Fruit fly (Drosophila melanogaster) whole organism, embryonic: ENCODE data around the gene erm.

Experiments
- Blimp-1 ChIP-seq: fragments of 200-800 bp; sonication (Bioruptor generic); optimal IDR thresholded peaks from 3 replicates; lab custom pipeline; 2018; ENCODE audit warnings: missing biosample characterization, missing genetic modification characterization, mild to moderate bottlenecking, moderate library complexity, missing genetic modification reagents
- CG10321 ChIP-seq: fragments of 200-800 bp; sonication (Bioruptor generic); IDR thresholded peaks from 2 replicates; pipeline ENCODE4 v1.3.6; 2022; ENCODE audit warnings: missing biosample characterization, missing genetic modification characterization
- CG12219 ChIP-seq: fragments of 200-800 bp; sonication (Bioruptor generic); optimal IDR thresholded peaks from 3 replicates; lab custom pipeline; 2018; ENCODE audit warnings: missing biosample characterization, mild to moderate bottlenecking, missing genetic modification characterization
- CG13287 ChIP-seq: fragments of 200-800 bp; sonication (Bioruptor generic); IDR thresholded peaks from 2 replicates; pipeline ENCODE4 v1.3.6; 2022; ENCODE audit warnings: missing biosample characterization, missing genetic modification characterization; ENCODE audit not compliant: partially characterized antibody
- CG15696 ChIP-seq: fragments of 200-800 bp; sonication (Bioruptor generic); optimal IDR thresholded peaks from 2 replicates; lab custom pipeline; 2019; ENCODE audit warnings: missing biosample characterization, mild to moderate bottlenecking, missing genetic modification characterization, moderate library complexity
- CG16813 ChIP-seq: fragments of 200-800 bp; sonication (Bioruptor generic); IDR thresholded peaks from 3 replicates; pipeline ENCODE4 v1.3.6; 2022; ENCODE audit warnings: missing biosample characterization, missing genetic modification characterization; ENCODE audit not compliant: partially characterized antibody
- CG16863 ChIP-seq: fragments of 200-800 bp; sonication (Bioruptor generic); optimal IDR thresholded peaks from 3 replicates; lab custom pipeline; 2016; ENCODE audit warnings: missing biosample characterization, missing genetic modification characterization
- CG1832 ChIP-seq: fragments of 200-800 bp; sonication (Bioruptor generic); optimal IDR thresholded peaks from 2 replicates; lab custom pipeline; 2017; ENCODE audit warnings: missing biosample characterization, mild to moderate bottlenecking, missing genetic modification characterization, inconsistent platforms
- CG32532 ChIP-seq: fragments of 200-800 bp; sonication (Bioruptor generic); IDR thresholded peaks from 2 replicates; pipeline ENCODE4 v1.3.6; 2022; ENCODE audit warnings: missing biosample characterization, missing genetic modification characterization
- CG3407 ChIP-seq: fragments of 200-800 bp; sonication (Bioruptor generic); optimal IDR thresholded peaks from 2 replicates; lab custom pipeline; 2018; ENCODE audit warnings: missing biosample characterization, mild to moderate bottlenecking, missing genetic modification characterization
- CG6791 ChIP-seq: fragments of 200-800 bp; sonication (Bioruptor generic); IDR thresholded peaks from 3 replicates; pipeline ENCODE4 v1.3.6; 2022; ENCODE audit warnings: missing biosample characterization, missing genetic modification characterization; ENCODE audit not compliant: partially characterized antibody
- CoRest ChIP-seq: fragments of 200-800 bp; sonication (Bioruptor generic); optimal IDR thresholded peaks from 3 replicates; lab custom pipeline; 2018; ENCODE audit warnings: missing biosample characterization, mild to moderate bottlenecking, missing genetic modification characterization, moderate library complexity
- Dip3 ChIP-seq: fragments of 200-800 bp; sonication (Bioruptor generic); optimal IDR thresholded peaks from 3 replicates; lab custom pipeline; 2016; ENCODE audit warnings: missing biosample characterization, missing genetic modification characterization
- HLHmδ ChIP-seq: fragments of 200-800 bp; sonication (Bioruptor generic); optimal IDR thresholded peaks from 2 replicates; lab custom pipeline; 2018; ENCODE audit warnings: missing biosample characterization, mild to moderate bottlenecking, missing genetic modification characterization, moderate library complexity
- HmgD ChIP-seq: fragments of 200-800 bp; sonication (Bioruptor generic); optimal IDR thresholded peaks from 3 replicates; lab custom pipeline; 2016; ENCODE audit warnings: missing biosample characterization, missing genetic modification characterization
- Jarid2 ChIP-seq: fragments of 200-800 bp; sonication (Bioruptor generic); optimal IDR thresholded peaks from 3 replicates; lab custom pipeline; 2017; ENCODE audit warnings: mild to moderate bottlenecking, missing biosample characterization, missing genetic modification reagents, missing genetic modification characterization
- MBD-R2 ChIP-seq: fragments of 200-800 bp; sonication (Bioruptor generic); IDR thresholded peaks from 2 replicates; pipeline ENCODE4 v1.3.6; 2022; ENCODE audit warnings: missing biosample characterization, missing genetic modification characterization
- Med ChIP-seq: fragments of 200-800 bp; sonication (Bioruptor generic); peaks from one replicate; lab custom pipeline; 2016; ENCODE audit warnings: missing biosample characterization, missing genetic modification characterization, mild to moderate bottlenecking, inconsistent platforms, moderate library complexity
- Meics ChIP-seq: fragments of 200-800 bp; sonication (Bioruptor generic); optimal IDR thresholded peaks from 2 replicates; lab custom pipeline; 2017; ENCODE audit warnings: missing biosample characterization, mild to moderate bottlenecking, missing genetic modification characterization
- Nf-YA ChIP-seq: fragments of 200-800 bp; sonication (Bioruptor generic); IDR thresholded peaks from 2 replicates; pipeline ENCODE4 v1.3.6; 2022; ENCODE audit warnings: missing biosample characterization, missing genetic modification characterization
- Nf-YB ChIP-seq: fragments of 200-800 bp; sonication (Bioruptor generic); optimal IDR thresholded peaks from 3 replicates; lab custom pipeline; 2019; ENCODE audit warnings: missing biosample characterization, mild to moderate bottlenecking, missing genetic modification characterization, moderate library complexity
- Taf1 ChIP-seq: fragments of 200-800 bp; sonication (Bioruptor generic); IDR thresholded peaks from 2 replicates; pipeline ENCODE4 v1.3.6; 2022; ENCODE audit warnings: missing biosample characterization, missing genetic modification characterization
- Trl ChIP-seq, 3 experiments: fragments of >200 bp in 2 of 3; fragments of 200-800 bp in 1 of 3; sonication (Bioruptor generic) in 1 of 3; optimal IDR thresholded peaks; 2 replicates in 1 of 3; 3 replicates in 2 of 3; lab custom pipeline; 2016 to 2017; ENCODE audit warnings: missing biosample characterization in 1 of 3, missing genetic modification characterization in 1 of 3
- abd-A ChIP-seq: fragments of 200-800 bp; sonication (Bioruptor generic); optimal IDR thresholded peaks from 3 replicates; lab custom pipeline; 2019; ENCODE audit warnings: missing biosample characterization, mild to moderate bottlenecking, missing genetic modification characterization, moderate library complexity
- cad ChIP-seq: fragments of >200 bp; optimal IDR thresholded peaks from 2 replicates; lab custom pipeline; 2017; ENCODE audit warnings: missing biosample characterization, missing genetic modification characterization
- chinmo ChIP-seq: fragments of 200-800 bp; sonication (Bioruptor generic); IDR thresholded peaks from 4 replicates; pipeline ENCODE4 v1.3.6; 2022; ENCODE audit warnings: missing biosample characterization, missing genetic modification characterization; ENCODE audit not compliant: partially characterized antibody
- crol ChIP-seq: fragments of 200-800 bp; sonication (Bioruptor generic); IDR thresholded peaks from 2 replicates; pipeline ENCODE4 v1.3.6; 2022; ENCODE audit warnings: missing biosample characterization, missing genetic modification characterization
- dysf ChIP-seq: fragments of 200-800 bp; sonication (Bioruptor generic); IDR thresholded peaks from 3 replicates; pipeline ENCODE4 v1.3.6; 2022; ENCODE audit warnings: missing biosample characterization, missing genetic modification characterization
- ewg ChIP-seq: fragments of 200-800 bp; sonication (Bioruptor generic); optimal IDR thresholded peaks from 3 replicates; lab custom pipeline; 2017; ENCODE audit warnings: mild to moderate bottlenecking, missing biosample characterization, missing genetic modification reagents, missing genetic modification characterization
- ftz-f1 ChIP-seq: fragments of 200-800 bp; sonication (Bioruptor generic); optimal IDR thresholded peaks from 2 replicates; lab custom pipeline; 2016; ENCODE audit warnings: missing biosample characterization, missing genetic modification characterization
- gcm ChIP-seq: fragments of 200-800 bp; sonication (Bioruptor generic); optimal IDR thresholded peaks from 2 replicates; lab custom pipeline; 2019; ENCODE audit warnings: missing biosample characterization, mild to moderate bottlenecking, missing genetic modification characterization, moderate library complexity
- gsb-n ChIP-seq: fragments of 200-800 bp; sonication (Bioruptor generic); optimal IDR thresholded peaks from 3 replicates; lab custom pipeline; 2018; ENCODE audit warnings: missing biosample characterization, mild to moderate bottlenecking, missing genetic modification characterization
- insv ChIP-seq, 2 experiments: fragments of 200-800 bp; sonication (Bioruptor generic); optimal IDR thresholded peaks; 3 replicates each; lab custom pipeline; 2016 to 2018; ENCODE audit warnings: missing biosample characterization in 2 of 2, missing genetic modification characterization in 2 of 2
- knrl ChIP-seq: fragments of 200-800 bp; sonication (Bioruptor generic); IDR thresholded peaks from 3 replicates; pipeline ENCODE4 v1.3.6; 2022; ENCODE audit warnings: missing biosample characterization, missing genetic modification characterization; ENCODE audit not compliant: partially characterized antibody
- lov ChIP-seq, 2 experiments: fragments of 200-800 bp in 1 of 2; fragments of >200 bp in 1 of 2; sonication (Bioruptor generic) in 1 of 2; IDR thresholded peaks in 1 of 2; optimal IDR thresholded peaks in 1 of 2; 2 replicates in 1 of 2; 3 replicates in 1 of 2; pipeline versions ENCODE4 v1.3.6 to Lab custom; 2017 to 2022; ENCODE audit warnings: missing biosample characterization in 1 of 2, missing genetic modification characterization in 1 of 2
- nerfin-1 ChIP-seq: fragments of 200-800 bp; sonication (Bioruptor generic); optimal IDR thresholded peaks from 3 replicates; lab custom pipeline; 2019; ENCODE audit warnings: missing biosample characterization, mild to moderate bottlenecking, missing genetic modification characterization, moderate library complexity
- nerfin-2 ChIP-seq: fragments of 200-800 bp; sonication (Bioruptor generic); IDR thresholded peaks from 2 replicates; pipeline ENCODE4 v1.3.6; 2022; ENCODE audit warnings: missing biosample characterization, missing genetic modification characterization; ENCODE audit not compliant: partially characterized antibody
- oc ChIP-seq: fragments of 200-800 bp; sonication (Bioruptor generic); optimal IDR thresholded peaks from 2 replicates; lab custom pipeline; 2018; ENCODE audit warnings: missing biosample characterization, mild to moderate bottlenecking, missing genetic modification characterization, moderate library complexity
- phol ChIP-seq: fragments of 200-800 bp; sonication (Bioruptor generic); optimal IDR thresholded peaks from 3 replicates; lab custom pipeline; 2018; ENCODE audit warnings: missing biosample characterization, mild to moderate bottlenecking, missing genetic modification characterization, moderate library complexity
- scrt ChIP-seq: fragments of 200-800 bp; sonication (Bioruptor generic); optimal IDR thresholded peaks from 2 replicates; lab custom pipeline; 2018; ENCODE audit warnings: missing biosample characterization, mild to moderate bottlenecking, missing genetic modification characterization, moderate library complexity
- seq ChIP-seq: fragments of 200-800 bp; sonication (Bioruptor generic); IDR thresholded peaks from 2 replicates; pipeline ENCODE4 v1.3.6; 2022; ENCODE audit warnings: missing biosample characterization, missing genetic modification characterization
- sna ChIP-seq: fragments of 200-800 bp; sonication (Bioruptor generic); IDR thresholded peaks from 2 replicates; pipeline ENCODE4 v1.3.6; 2022; ENCODE audit warnings: missing biosample characterization, missing genetic modification characterization; ENCODE audit not compliant: partially characterized antibody
- sr ChIP-seq: fragments of 200-800 bp; sonication (Bioruptor generic); IDR thresholded peaks from 3 replicates; pipeline ENCODE4 v1.3.6; 2022; ENCODE audit warnings: missing biosample characterization, missing genetic modification characterization
- twi ChIP-seq: fragments of 200-800 bp; optimal IDR thresholded peaks from 2 replicates; lab custom pipeline; 2019; ENCODE audit warnings: missing biosample characterization, mild to moderate bottlenecking, missing genetic modification characterization, moderate library complexity
- zen ChIP-seq: fragments of 200-800 bp; sonication (Bioruptor generic); optimal IDR thresholded peaks from 3 replicates; lab custom pipeline; 2018; ENCODE audit warnings: missing biosample characterization, mild to moderate bottlenecking, missing genetic modification characterization, moderate library complexity
- zfh2 ChIP-seq: fragments of 200-800 bp; sonication (Bioruptor generic); optimal IDR thresholded peaks from 2 replicates; lab custom pipeline; 2016; ENCODE audit warnings: missing biosample characterization, missing genetic modification characterization

The erm gene

DNA sequence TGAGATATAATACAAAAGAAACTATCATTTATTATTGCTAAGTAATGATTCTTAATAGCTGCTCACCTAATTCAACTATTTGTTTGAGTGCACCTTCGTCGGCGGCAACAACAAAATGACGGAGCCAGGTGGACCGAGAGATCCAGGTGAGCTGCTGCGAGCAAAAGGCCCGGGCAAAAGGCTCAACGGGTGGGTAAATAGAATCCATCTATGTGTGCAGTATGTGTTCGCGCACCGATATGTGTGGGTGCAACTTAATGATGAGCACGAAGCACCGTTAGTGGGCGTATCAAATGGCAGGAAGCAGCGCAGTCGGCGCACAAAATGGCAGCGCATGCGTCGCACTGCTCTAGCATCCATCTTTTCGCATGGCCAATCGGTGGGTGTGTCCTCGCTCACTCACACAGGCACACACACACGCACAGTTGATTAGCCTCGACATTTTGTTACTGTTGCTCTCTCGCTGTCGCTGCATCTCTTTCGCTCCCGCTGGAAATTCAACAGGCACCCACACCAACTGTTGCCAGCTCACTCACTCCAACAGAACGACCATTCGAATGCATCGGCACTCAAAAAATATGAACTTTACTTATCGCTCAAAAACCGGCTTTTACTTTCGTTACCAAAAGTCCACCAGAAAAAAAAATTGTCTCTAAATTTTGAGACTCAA lies 2.4 kb upstream of the erm start (continued):
- peak; percentile 75 for TF ChIP-seq abd-A (tag; lab: Kevin White, UChicago)
- peak; percentile 19; the same call in 1 of the 2 replicates for TF ChIP-seq CG32532 (GFP tag; lab: Robert Waterston, UW)
- peak; percentile 73 for TF ChIP-seq gsb-n (tag; lab: Kevin White, UChicago)
- TF ChIP-seq sna (GFP tag; lab: Robert Waterston, UW), result peak; percentile 35; the same call in 1 of the 2 replicates
- peak; percentile 35 for TF ChIP-seq Jarid2 (GFP tag; lab: Kevin White, UChicago)
- no peak for TF ChIP-seq CG3407 (GFP tag; lab: Kevin White, UChicago)
- TF ChIP-seq Nf-YB, result peak; percentile 98
- no peak for TF ChIP-seq gcm (GFP tag; lab: Kevin White, UChicago)
- peak; percentile 80 for TF ChIP-seq sr (GFP tag; lab: Robert Waterston, UW)
- peak; percentile 79 for TF ChIP-seq phol (tag; lab: Kevin White, UChicago)
- TF ChIP-seq Med (GFP tag; lab: Kevin White, UChicago), result peak; percentile 67
- peak; percentile 82 for TF ChIP-seq Nf-YA (GFP tag; lab: Robert Waterston, UW)
- peak; percentile 64; the same call in 2 of the 3 replicates for TF ChIP-seq CG6791 (GFP tag; lab: Robert Waterston, UW)
- TF ChIP-seq CG12219 (GFP tag; lab: Kevin White, UChicago), result no peak
- TF ChIP-seq nerfin-2 (GFP tag; lab: Robert Waterston, UW), result 0 out of 2 replicates have a peak, but pooled peaks have one; percentile 9
- TF ChIP-seq Blimp-1 (GFP tag; lab: Kevin White, UChicago), result peak; percentile 60
- no peak for TF ChIP-seq Taf1
- TF ChIP-seq ewg (GFP tag; lab: Kevin White, UChicago), result peak; percentile 93
- peak; percentile 38; the same call in 1 of the 2 replicates for TF ChIP-seq CG13287 (GFP tag; lab: Robert Waterston, UW)
- peak; percentile 98 for TF ChIP-seq CG10321 (GFP tag; lab: Robert Waterston, UW)
- peak; percentile 66 for TF ChIP-seq zen (tag; lab: Kevin White, UChicago)
- TF ChIP-seq CG1832, result peak; percentile 93
- no peak for TF ChIP-seq cad
- no peak for TF ChIP-seq Meics (GFP tag; lab: Kevin White, UChicago)
- TF ChIP-seq zfh2 (GFP tag; lab: Kevin White, UChicago), result no peak
- peak; percentile 88 for TF ChIP-seq nerfin-1
- TF ChIP-seq HLHmδ (GFP tag; lab: Kevin White, UChicago), result peak; percentile 1
- peak; percentile 64; the same call in 1 of the 2 replicates for TF ChIP-seq seq (GFP tag; lab: Robert Waterston, UW)
- TF ChIP-seq scrt, result peak; percentile 82
- peak; percentile 3 for TF ChIP-seq HmgD
- TF ChIP-seq twi (tag; lab: Kevin White, UChicago), result peak; percentile 17
- peak; percentile 85 for TF ChIP-seq oc (tag; lab: Kevin White, UChicago)
- peak; percentile 28; the same call in 1 of the 3 replicates for TF ChIP-seq knrl (GFP tag; lab: Robert Waterston, UW)
- peak in 1 of 2 experiments; percentile 67 for TF ChIP-seq insv (GFP tag; optimal IDR thresholded peaks at IDR 0.05; lab: Kevin White, UChicago)
- peak; percentile 69 for TF ChIP-seq crol
- TF ChIP-seq MBD-R2 (GFP tag; lab: Robert Waterston, UW), result peak; percentile 18; the same call in 1 of the 2 replicates
- TF ChIP-seq chinmo (GFP tag; lab: Robert Waterston, UW), result peak; percentile 93; the same call in 3 of the 4 replicates
- peak in 1 of 2 experiments; percentile 50 for TF ChIP-seq Trl (optimal IDR thresholded peaks at IDR 0.05; lab: Kevin White, UChicago)
- no peak for TF ChIP-seq Trl (GFP tag; optimal IDR thresholded peaks at IDR 0.05; lab: Kevin White, UChicago)
- no peak for TF ChIP-seq dysf
- peak; percentile 55 for TF ChIP-seq CoRest (tag; lab: Kevin White, UChicago)
- TF ChIP-seq CG15696 (tag; lab: Kevin White, UChicago), result peak; percentile 22
- TF ChIP-seq ftz-f1 (GFP tag; lab: Kevin White, UChicago), result peak; percentile 95
- no peak for TF ChIP-seq CG16863 (GFP tag; lab: Kevin White, UChicago)
- no peak for TF ChIP-seq lov (optimal IDR thresholded peaks at IDR 0.05; lab: Kevin White, UChicago)
- TF ChIP-seq lov (GFP tag; IDR thresholded peaks at IDR 0.05; lab: Robert Waterston, UW), result peak; percentile 34; the same call in 1 of the 3 replicates
- TF ChIP-seq CG16813 (GFP tag; lab: Robert Waterston, UW), result 0 out of 3 replicates have a peak, but pooled peaks have one; percentile 9
- TF ChIP-seq Dip3 (GFP tag; lab: Kevin White, UChicago), result no peak
